Fruit fly (Drosophila melanogaster) whole organism, wandering third instar larva: ENCODE results near the gene CG17819.
A peak's percentile ranks its signal among the peaks of the same experiment; 100 is the strongest.

Source experiments
- br ChIP-seq: fragments of 200-800 bp; sonication (Bioruptor generic); optimal IDR thresholded peaks from 2 replicates; lab custom pipeline; 2016; ENCODE audit warnings: missing biosample characterization, missing genetic modification characterization
- brk ChIP-seq: fragments of 200-800 bp; sonication (Bioruptor generic); optimal IDR thresholded peaks from 2 replicates; lab custom pipeline; 2016; ENCODE audit warnings: missing biosample characterization, mild to moderate bottlenecking, missing genetic modification characterization
- dmrt93B ChIP-seq: fragments of 200-800 bp; sonication (Bioruptor generic); optimal IDR thresholded peaks from 2 replicates; lab custom pipeline; 2018; ENCODE audit warnings: missing biosample characterization, mild to moderate bottlenecking, missing genetic modification characterization
- dsf ChIP-seq: sonication (Bioruptor generic); optimal IDR thresholded peaks from 2 replicates; lab custom pipeline; 2016; ENCODE audit warnings: missing biosample characterization, missing genetic modification characterization, borderline replicate concordance
- ey ChIP-seq: fragments of 200-800 bp; sonication (Bioruptor generic); optimal IDR thresholded peaks from 2 replicates; lab custom pipeline; 2016; ENCODE audit warnings: missing biosample characterization, missing genetic modification characterization
- foxo ChIP-seq, 2 experiments: fragments of 200-800 bp; sonication (Bioruptor generic); optimal IDR thresholded peaks; 2 replicates in 1 of 2; 3 replicates in 1 of 2; lab custom pipeline; 2016 to 2017; ENCODE audit warnings: missing biosample characterization in 2 of 2, missing genetic modification characterization in 2 of 2
- fru ChIP-seq: fragments of 200-800 bp; sonication (Bioruptor generic); optimal IDR thresholded peaks from 3 replicates; lab custom pipeline; 2016; ENCODE audit warnings: missing biosample characterization, mild to moderate bottlenecking, missing genetic modification characterization
- h ChIP-seq: fragments of 200-800 bp; sonication (Bioruptor generic); optimal IDR thresholded peaks from 3 replicates; lab custom pipeline; 2016; ENCODE audit warnings: missing biosample characterization, mild to moderate bottlenecking, missing genetic modification characterization
- lola ChIP-seq: fragments of >200 bp; optimal IDR thresholded peaks from 2 replicates; lab custom pipeline; 2017; ENCODE audit warnings: missing biosample characterization, missing genetic modification characterization
- psq ChIP-seq: fragments of 200-800 bp; sonication (Bioruptor generic); optimal IDR thresholded peaks from 3 replicates; lab custom pipeline; 2017; ENCODE audit warnings: missing biosample characterization, mild to moderate bottlenecking, missing genetic modification characterization, moderate library complexity
- tai ChIP-seq: sonication (Bioruptor generic); optimal IDR thresholded peaks from 2 replicates; lab custom pipeline; 2016; ENCODE audit warnings: missing biosample characterization, missing genetic modification characterization
- usp ChIP-seq: fragments of >200 bp; optimal IDR thresholded peaks from 2 replicates; lab custom pipeline; 2017; ENCODE audit warnings: missing biosample characterization, missing genetic modification characterization

dm6 chr3R:21838505-21838956 is 46.8 kb downstream of the CG17819 start:
- TF ChIP-seq h (GFP tag; lab: Kevin White, UChicago) (peak; percentile 85), br (peak; percentile 82), lola (GFP tag; lab: Kevin White, UChicago) (no peak), usp (GFP tag; lab: Kevin White, UChicago) (no peak), psq (GFP tag; lab: Kevin White, UChicago) (peak; percentile 73), dmrt93B (GFP tag; lab: Kevin White, UChicago) (peak; percentile 66), fru (GFP tag; lab: Kevin White, UChicago) (peak; percentile 90), tai (GFP tag; lab: Kevin White, UChicago) (peak; percentile 78), foxo (GFP tag; optimal IDR thresholded peaks at IDR 0.05; lab: Kevin White, UChicago) (peak; percentile 48 to 88), dsf (peak; percentile 20), brk (GFP tag; lab: Kevin White, UChicago) (no peak), ey (GFP tag; lab: Kevin White, UChicago) (peak; percentile 88)
